Worm (Caenorhabditis elegans) whole organism, young adult: ENCODE measurements around the gene mbk-2.

Experiments
- ama-1 ChIP-seq, 3 experiments: fragments of 150-350 bp in 1 of 3; sonication (generic microtip) in 2 of 3; optimal IDR thresholded peaks; 2 replicates each; lab custom pipeline; 2014 to 2018; ENCODE audit warnings: missing biosample characterization in 2 of 3, missing genetic modification characterization in 2 of 3, missing genetic modification reagents in 2 of 3
- attf-5 ChIP-seq: fragments of 200-800 bp; sonication (Bioruptor generic); optimal IDR thresholded peaks from 2 replicates; lab custom pipeline; 2018; ENCODE audit warnings: mild to moderate bottlenecking, missing genetic modification characterization, missing compliant biosample characterization
- hlh-26 ChIP-seq: fragments of 200-800 bp; sonication (Bioruptor generic); conservative IDR thresholded peaks from 2 replicates; pipeline ENCODE4 v1.3.6; 2022; ENCODE audit warnings: missing genetic modification reagents, missing genetic modification characterization, missing compliant biosample characterization
- mes-4 ChIP-seq: sonication (generic microtip); optimal IDR thresholded peaks from 2 replicates; lab custom pipeline; 2016; ENCODE audit warnings: missing genotype, missing genetic modification characterization, missing compliant biosample characterization
- nfya-1 ChIP-seq: sonication (generic microtip); optimal IDR thresholded peaks from 2 replicates; lab custom pipeline; 2017; ENCODE audit warnings: antibody characterized with exemption, missing compliant biosample characterization, missing genetic modification characterization, borderline replicate concordance; ENCODE audit not compliant: insufficient read depth
- nfya-2 ChIP-seq: fragments of 200-800 bp; sonication (Bioruptor generic); IDR thresholded peaks from 2 replicates; pipeline ENCODE4 v1.3.6; 2022; ENCODE audit warnings: missing genetic modification reagents, missing genetic modification characterization, missing compliant biosample characterization
- pha-4 ChIP-seq: fragments of 150-350 bp; sonication (generic microtip); optimal IDR thresholded peaks from 2 replicates; lab custom pipeline; 2014; ENCODE audit warnings: missing biosample characterization, missing genetic modification reagents, missing genetic modification characterization
- rec-8 ChIP-seq, 2 experiments: sonication (generic microtip); optimal IDR thresholded peaks; 2 replicates each; lab custom pipeline; 2016; ENCODE audit warnings: mild to moderate bottlenecking in 2 of 2, missing genetic modification characterization in 2 of 2, missing genetic modification reagents in 2 of 2, missing genotype in 2 of 2, missing biosample characterization in 1 of 2, missing compliant biosample characterization in 1 of 2, moderate library complexity in 1 of 2
- snpc-1.1 ChIP-seq: sonication (generic microtip); optimal IDR thresholded peaks from 2 replicates; lab custom pipeline; 2017; ENCODE audit warnings: missing genetic modification characterization, mild to moderate bottlenecking, missing compliant biosample characterization, antibody characterized with exemption, moderate library complexity, missing genotype, missing genetic modification reagents; ENCODE audit not compliant: insufficient read depth
- snpc-3.4 ChIP-seq: sonication (generic microtip); optimal IDR thresholded peaks from 2 replicates; lab custom pipeline; 2017; ENCODE audit warnings: missing genetic modification characterization, mild to moderate bottlenecking, missing compliant biosample characterization, antibody characterized with exemption, moderate library complexity, missing genotype, missing genetic modification reagents
- snpc-4 ChIP-seq, 5 experiments: fragments of 150-350 bp in 1 of 5; sonication (generic microtip) in 4 of 5; optimal IDR thresholded peaks; 2 replicates each; lab custom pipeline; 2014 to 2018; ENCODE audit warnings: missing genetic modification characterization in 5 of 5, missing biosample characterization in 3 of 5, antibody characterized with exemption in 2 of 5, mild to moderate bottlenecking in 2 of 5, missing compliant biosample characterization in 2 of 5, missing genotype in 2 of 5, moderate library complexity in 2 of 5, missing genetic modification reagents in 1 of 5
- tbx-9 ChIP-seq: sonication (generic microtip); optimal IDR thresholded peaks from 2 replicates; lab custom pipeline; 2016; ENCODE audit warnings: borderline replicate concordance, missing genetic modification characterization, inconsistent platforms, missing compliant biosample characterization
- ztf-6 ChIP-seq: fragments of 200-800 bp; sonication (Bioruptor generic); IDR thresholded peaks from 2 replicates; pipeline ENCODE4 v1.3.6; 2022; ENCODE audit warnings: missing genetic modification reagents, missing genetic modification characterization, missing compliant biosample characterization

ce11 chrIV:13033516-13033915 is 24.6 kb downstream of the mbk-2 start:
- TF ChIP-seq rec-8 (tag; optimal IDR thresholded peaks at IDR 0.05; lab: Kevin White, UChicago) (no peak), hlh-26 (GFP tag; lab: Robert Waterston, UW) (no peak), tbx-9 (no peak), attf-5 (GFP tag; lab: Kevin White, UChicago) (no peak), snpc-4 (GFP tag; optimal IDR thresholded peaks at IDR 0.05; lab: Kevin White, UChicago) (no peak), snpc-4 (tag; optimal IDR thresholded peaks at IDR 0.05; lab: Kevin White, UChicago) (no peak), nfya-1 (tag; lab: Kevin White, UChicago) (no peak), ztf-6 (GFP tag; lab: Robert Waterston, UW) (no peak), pha-4 (tag; lab: Kevin White, UChicago) (no peak), nfya-2 (GFP tag; lab: Robert Waterston, UW) (no peak), mes-4 (tag; lab: Kevin White, UChicago) (no peak), snpc-1.1 (tag; lab: Kevin White, UChicago) (no peak), ama-1 (optimal IDR thresholded peaks at IDR 0.05; lab: Kevin White, UChicago) (no peak), ama-1 (GFP tag; optimal IDR thresholded peaks at IDR 0.05; lab: Kevin White, UChicago) (no peak), snpc-3.4 (tag; lab: Kevin White, UChicago) (no peak)
